Fruit fly (Drosophila melanogaster) S2 (cell line): ENCODE measurements around the gene Or23a.

ENCODE experiments used
- CG8478 ChIP-seq: fragments of >200 bp; optimal IDR thresholded peaks from 2 replicates; lab custom pipeline; 2018
- CTCF ChIP-seq, 2 experiments: fragments of >200 bp; optimal IDR thresholded peaks; 2 replicates each; lab custom pipeline; 2018

Gene Or23a

DNA sequence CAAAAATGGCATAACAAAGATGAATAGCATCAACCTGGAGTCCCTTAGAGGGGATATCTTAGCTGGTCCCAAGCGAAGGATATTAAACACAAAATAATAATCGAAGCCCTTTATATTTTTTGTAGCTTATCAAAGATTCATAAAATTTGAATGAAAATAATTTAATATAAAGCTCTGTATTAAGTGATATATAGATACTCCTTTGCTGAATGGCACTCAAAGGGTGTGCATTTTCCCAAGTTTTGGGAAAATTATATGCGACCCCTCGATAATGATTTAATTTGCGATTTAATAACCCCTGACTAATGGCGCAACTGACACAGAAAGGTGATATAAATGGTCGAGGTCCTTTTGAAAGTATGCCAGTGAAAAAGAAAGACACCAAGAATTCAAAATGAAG is at the start of gene Or23a:
Gene Or23a, plus strand, starts transcription at position 301 of the 400 bp plus-strand sequence.
- TF ChIP-seq CG8478 (lab: Kevin White, UChicago) (no peak), CTCF (optimal IDR thresholded peaks at IDR 0.05; lab: Kevin White, UChicago) (no peak)

DNA sequence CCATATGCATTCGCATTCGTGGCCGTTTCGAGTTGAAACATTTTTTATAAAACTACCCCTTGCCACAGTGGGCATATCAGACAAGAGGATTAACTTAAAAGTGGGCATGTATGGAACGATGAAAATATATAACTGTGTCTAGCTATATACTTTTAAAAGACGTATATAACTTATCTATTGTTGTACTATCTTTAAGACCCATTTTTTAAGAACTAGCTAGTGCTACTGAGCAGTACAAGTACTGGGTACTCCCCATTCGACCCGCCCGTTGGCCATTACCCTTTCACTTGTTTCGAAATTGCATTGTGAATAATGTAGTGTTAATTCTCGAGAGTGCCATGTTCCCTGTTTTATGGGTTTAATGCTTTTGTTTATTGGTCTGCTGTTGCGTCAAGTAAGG is 47.1 kb upstream of the Or23a start:
- TF ChIP-seq CTCF (optimal IDR thresholded peaks at IDR 0.05; lab: Kevin White, UChicago) (no peak), CG8478 (lab: Kevin White, UChicago) (no peak)

DNA sequence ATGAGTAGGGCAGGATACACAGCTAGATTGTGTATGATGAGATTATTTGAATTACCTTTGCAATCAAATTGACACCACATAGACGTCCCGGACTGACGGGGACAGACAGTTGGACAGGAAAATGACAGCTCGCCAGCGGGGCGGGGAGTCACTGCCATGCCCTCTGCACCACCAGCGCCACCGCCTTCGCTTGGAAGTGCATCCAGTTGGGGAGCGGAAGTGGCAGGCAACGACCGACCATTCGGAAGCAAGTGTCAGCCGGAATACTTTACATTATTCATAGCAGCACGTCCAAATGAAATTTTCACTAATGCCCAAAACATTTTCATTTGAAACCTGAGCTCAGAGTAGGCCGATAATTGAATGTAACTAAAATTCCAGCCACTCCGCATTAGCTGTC is 44.2 kb upstream of the Or23a start, which contains the start of gene CG15395:
Gene CG15395, plus strand, starts transcription at position 301 of the 400 bp plus-strand sequence.
- no peak for TF ChIP-seq CG8478 (lab: Kevin White, UChicago)
- TF ChIP-seq CTCF (optimal IDR thresholded peaks at IDR 0.05; lab: Kevin White, UChicago) = no peak

DNA sequence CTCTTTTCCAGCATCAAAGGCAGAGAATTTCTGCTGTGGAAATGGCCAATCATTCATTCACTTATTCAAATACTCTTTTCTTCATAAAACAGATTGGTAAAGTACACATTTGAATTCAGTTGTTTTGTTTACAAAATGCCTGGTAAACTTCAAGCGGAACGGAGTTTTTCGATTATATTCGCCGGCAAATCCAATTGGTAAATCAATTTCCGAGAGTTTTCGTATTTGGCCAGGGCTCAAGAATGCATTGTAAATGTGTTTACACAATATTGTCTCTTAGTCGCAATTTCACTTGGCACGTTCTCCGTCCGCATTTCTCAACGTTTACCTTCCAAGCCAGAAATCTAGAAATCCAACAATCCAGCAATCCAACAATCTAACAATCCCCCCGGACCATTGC is 34.0 kb upstream of the Or23a start, which contains the start of gene CG43403:
Gene CG43403, plus strand, starts transcription at position 301 of the 400 bp plus-strand sequence.
- TF ChIP-seq CG8478 (lab: Kevin White, UChicago) (no peak), CTCF (optimal IDR thresholded peaks at IDR 0.05; lab: Kevin White, UChicago) (no peak)

DNA sequence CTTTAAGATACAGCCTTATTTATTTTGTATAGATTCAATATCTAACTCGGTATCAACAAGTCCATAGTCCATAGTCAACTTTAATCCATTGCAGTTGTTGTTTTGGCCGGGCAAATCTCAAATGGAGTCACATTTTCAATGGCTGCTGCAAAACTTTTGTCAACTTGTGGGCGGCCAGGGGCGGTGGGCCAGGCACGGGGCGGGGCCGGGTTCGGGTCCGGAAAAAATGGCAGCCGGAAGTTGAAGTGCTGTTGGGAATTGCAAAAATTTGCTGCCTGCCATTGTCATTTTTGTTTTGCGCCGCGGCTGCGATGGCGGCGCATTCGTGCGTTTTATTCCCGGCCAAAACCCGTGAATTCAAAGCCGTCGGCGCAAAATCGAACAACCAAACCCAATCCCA is 29.9 kb upstream of the Or23a start:
- no peak for TF ChIP-seq CTCF (optimal IDR thresholded peaks at IDR 0.05; lab: Kevin White, UChicago)
- TF ChIP-seq CG8478 (lab: Kevin White, UChicago) = no peak

DNA sequence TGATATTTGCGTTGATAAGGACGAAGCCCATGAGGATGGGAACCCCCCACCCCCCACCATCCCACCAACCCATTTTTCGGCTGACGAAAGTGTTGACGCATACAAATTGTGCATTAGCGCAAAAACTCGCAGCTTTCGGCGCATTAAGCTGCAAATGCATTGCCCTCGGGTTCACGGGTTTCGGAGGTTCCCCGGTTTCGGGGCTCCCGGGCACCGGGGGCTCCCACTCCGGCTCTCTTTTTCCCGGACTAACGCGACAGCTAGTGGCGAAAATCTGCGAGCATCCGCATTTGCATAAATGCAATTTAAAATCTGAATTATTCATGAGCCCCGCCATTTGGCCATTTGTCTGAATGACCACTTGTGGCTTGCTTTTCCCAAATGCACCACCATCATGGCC is 26.3 kb upstream of the Or23a start:
- TF ChIP-seq CTCF (optimal IDR thresholded peaks at IDR 0.05; lab: Kevin White, UChicago) = no peak
- no peak for TF ChIP-seq CG8478 (lab: Kevin White, UChicago)

DNA sequence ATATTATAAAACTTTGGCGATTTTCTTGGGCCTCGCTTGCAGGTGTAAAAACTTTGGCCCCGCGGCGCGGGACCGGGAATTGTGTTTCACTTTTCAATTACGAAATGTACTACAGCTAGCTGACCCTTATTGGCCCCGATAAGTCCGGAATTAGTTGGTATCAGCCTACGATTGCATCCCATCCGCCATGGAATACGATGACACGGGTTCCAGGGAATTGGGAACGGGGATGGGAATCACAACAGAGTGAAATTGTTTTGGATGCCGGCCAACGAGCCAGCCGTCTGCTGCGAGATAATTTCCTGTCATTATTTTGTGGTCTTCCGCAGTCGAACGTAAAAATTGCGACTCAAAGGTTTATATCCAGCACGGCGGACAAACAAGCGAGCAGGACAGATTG is 25.1 kb upstream of the Or23a start:
- no peak for TF ChIP-seq CG8478 (lab: Kevin White, UChicago)
- TF ChIP-seq CTCF (optimal IDR thresholded peaks at IDR 0.05; lab: Kevin White, UChicago) = no peak

DNA sequence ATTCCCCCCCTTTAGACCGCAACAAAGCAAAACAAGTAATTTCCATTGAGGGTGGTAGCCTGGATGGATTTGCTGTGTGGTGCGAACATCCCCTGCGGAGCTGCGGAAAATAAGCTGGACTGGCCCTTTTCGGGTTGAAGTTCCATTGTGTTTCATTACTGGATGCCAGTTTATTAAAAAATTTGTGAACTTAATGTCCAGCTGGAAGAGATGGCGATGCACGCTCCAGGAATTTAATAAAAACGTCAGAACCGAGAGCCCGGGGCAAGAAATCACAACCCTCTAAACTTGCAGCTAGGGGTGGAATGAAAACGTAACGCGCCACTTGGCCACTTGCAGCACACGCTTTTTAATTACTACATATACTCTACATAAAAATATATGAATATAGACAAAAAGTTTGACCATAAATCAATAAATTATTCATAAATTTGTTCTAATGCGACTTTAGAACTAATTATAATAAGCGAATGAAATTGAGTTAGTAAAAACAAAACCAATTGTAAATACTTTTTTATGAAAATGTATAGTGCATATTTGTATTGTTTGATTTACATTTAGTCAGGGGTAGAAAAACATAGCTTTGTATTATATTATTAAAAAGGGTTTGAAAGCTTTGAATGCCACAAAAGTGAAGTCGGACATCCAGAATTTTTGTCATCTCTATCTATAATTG is 17.4 kb upstream of the Or23a start:
- TF ChIP-seq CTCF (optimal IDR thresholded peaks at IDR 0.05; lab: Kevin White, UChicago) = no peak
- no peak for TF ChIP-seq CG8478 (lab: Kevin White, UChicago)

DNA sequence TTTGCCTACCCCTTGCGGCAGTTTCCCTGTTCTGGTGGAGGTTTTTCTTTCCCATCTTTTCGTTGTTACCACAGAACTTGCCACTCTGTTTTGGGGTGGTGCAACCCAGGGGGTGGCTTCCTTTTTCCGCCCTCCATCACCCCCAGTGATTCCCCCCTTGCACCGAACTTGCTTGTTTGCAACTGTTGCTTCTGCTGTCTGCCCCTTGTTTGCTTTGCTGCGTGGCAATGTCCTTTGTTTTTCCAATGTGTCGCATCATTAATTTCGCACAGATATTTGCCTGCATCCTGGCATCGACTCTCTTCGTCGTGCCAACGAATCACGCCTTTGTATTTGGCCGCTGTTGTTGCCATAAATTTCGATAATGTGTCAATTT is 16.9 kb upstream of the Or23a start:
- no peak for TF ChIP-seq CG8478 (lab: Kevin White, UChicago)
- TF ChIP-seq CTCF (optimal IDR thresholded peaks at IDR 0.05; lab: Kevin White, UChicago) = no peak

DNA sequence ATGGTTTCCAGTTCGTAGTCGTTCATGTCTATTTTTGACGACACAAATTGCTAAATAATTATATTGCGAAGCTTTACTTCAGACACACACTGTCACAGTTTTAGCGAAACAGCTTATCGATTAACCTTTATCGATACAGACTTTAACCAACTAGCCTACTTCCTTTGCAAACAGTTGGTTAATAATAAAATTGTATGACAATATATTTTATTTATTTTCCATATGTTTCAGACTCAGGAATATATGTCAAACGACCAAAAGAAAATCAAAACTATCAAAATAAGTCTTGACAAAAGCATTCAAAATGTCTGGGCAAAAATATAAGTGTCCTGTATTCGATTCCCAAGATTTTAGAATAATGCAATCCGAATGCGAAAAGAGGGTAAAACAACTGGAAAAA is 6.2 kb upstream of the Or23a start, which contains the start of the genes CG9962 and CG43851:
Gene CG9962, minus strand, starts transcription at position 101 of the 400 bp plus-strand sequence.
Gene CG43851, plus strand, starts transcription at position 267 of the 400 bp plus-strand sequence.
- TF ChIP-seq CTCF (optimal IDR thresholded peaks at IDR 0.05; lab: Kevin White, UChicago) (no peak), CG8478 (lab: Kevin White, UChicago) (no peak)

DNA sequence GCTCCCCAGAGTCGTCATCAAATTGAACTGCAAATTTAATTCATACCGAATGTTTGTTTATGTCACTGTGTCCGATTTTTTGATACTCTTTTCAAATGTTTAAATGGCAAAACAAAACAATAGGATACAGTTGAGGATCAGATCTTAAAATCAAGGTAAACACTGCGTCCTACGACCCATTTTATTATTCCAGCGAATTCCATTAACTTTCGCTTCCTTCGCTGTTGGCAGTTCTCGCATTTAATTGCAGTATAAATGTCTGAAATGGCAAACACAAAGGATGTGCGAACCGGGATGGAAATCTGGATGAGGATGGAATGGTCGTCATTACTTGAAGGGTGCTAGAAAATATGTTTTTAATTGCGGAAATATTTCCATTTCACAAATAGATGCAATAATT is 1.5 kb upstream of the Or23a start, which contains the start of gene CG33125:
Gene CG33125, minus strand, starts transcription at position 101 of the 400 bp plus-strand sequence.
- TF ChIP-seq CG8478 (lab: Kevin White, UChicago) = no peak
- no peak for TF ChIP-seq CTCF (optimal IDR thresholded peaks at IDR 0.05; lab: Kevin White, UChicago)

DNA sequence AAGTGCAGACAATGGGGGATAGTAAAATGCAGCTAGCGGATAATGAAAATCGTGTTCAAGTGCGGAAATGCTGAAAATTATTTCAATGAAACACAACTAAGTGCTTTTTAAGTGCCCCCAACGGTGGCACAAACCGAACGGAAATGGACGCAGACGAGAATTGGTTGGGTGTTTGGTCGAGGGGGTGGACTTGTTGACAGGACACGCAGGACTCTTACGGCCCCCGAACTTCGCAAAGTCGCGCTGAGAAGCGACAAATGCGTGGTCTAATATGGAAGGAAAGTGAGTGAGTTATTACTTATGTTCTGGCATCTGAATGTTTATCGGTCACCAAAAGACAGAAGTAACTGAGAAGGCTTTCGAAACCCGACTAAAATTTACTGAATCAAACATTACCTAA is 1.1 kb upstream of the Or23a start, which contains the start of gene Prosbeta4R1:
Gene Prosbeta4R1, plus strand, starts transcription at position 301 of the 400 bp plus-strand sequence.
- TF ChIP-seq CG8478 (lab: Kevin White, UChicago) (no peak), CTCF (optimal IDR thresholded peaks at IDR 0.05; lab: Kevin White, UChicago) (no peak)

DNA sequence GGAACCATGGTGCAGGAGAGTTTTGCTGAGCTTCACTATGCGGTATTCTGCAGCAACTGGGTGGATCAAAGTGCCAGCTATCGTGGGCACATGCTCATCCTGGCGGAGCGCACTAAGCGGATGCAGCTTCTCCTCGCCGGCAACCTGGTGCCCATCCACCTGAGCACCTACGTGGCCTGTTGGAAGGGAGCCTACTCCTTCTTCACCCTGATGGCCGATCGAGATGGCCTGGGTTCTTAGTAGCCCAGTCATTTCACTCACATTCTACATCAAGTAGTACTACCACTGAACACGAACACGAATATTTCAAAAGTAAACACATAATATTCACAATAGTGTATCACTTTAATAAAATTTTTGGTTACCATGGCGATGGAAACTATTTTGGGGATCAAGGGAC is 1.2 kb downstream of the Or23a start, which contains the start of gene Prosbeta4R2:
Gene Prosbeta4R2, plus strand, starts transcription at position 301 of the 400 bp plus-strand sequence.
- no peak for TF ChIP-seq CG8478 (lab: Kevin White, UChicago)
- no peak for TF ChIP-seq CTCF (optimal IDR thresholded peaks at IDR 0.05; lab: Kevin White, UChicago)

DNA sequence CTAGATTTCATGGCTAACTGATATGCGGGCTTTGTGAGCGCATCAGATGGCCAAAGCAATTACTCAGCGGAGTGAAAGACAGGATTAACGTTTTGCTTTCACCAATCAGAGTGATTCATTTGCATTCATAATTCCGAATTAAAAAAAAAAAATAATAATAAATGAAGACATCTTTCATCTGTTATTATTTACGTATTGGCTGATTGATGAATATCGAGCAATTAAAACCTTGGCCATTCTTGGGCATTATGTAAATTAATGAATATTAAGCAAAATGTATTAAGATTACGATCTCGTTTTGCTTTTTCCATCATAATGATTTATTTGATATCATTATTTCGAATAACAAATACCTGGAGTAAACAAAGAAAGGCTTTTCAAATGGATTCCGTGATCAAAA is 10.9 kb downstream of the Or23a start, which contains the start of gene Trf4:
Gene Trf4, plus strand, starts transcription at position 301 of the 400 bp plus-strand sequence.
- no peak for TF ChIP-seq CTCF (optimal IDR thresholded peaks at IDR 0.05; lab: Kevin White, UChicago)
- TF ChIP-seq CG8478 (lab: Kevin White, UChicago) = no peak

DNA sequence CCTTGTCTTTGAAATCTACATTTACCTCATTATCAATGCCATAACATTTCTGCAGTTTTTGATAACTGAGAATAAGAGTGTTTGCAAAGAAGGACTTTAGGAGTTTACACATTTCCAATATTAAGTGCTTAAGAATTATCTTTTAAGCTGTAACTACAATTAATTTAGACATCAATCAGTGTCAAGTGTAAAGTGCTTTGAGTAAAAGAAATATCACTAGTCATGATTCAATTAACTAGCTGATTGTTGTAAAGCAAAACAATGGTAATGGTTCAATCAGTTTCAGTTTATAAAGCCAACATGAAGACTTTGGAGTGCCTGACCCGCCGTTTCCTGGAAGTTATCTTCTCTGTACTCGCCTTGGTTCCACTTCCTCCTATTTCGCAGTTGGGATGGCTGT is 15.7 kb downstream of the Or23a start, which contains the start of gene Gr23a:
Gene Gr23a, plus strand, starts transcription at position 301 of the 400 bp plus-strand sequence.
- TF ChIP-seq CG8478 (lab: Kevin White, UChicago) = no peak
- TF ChIP-seq CTCF (optimal IDR thresholded peaks at IDR 0.05; lab: Kevin White, UChicago) = no peak
